Worm (Caenorhabditis elegans) whole organism, mixed stage, embryonic: ENCODE measurements around the gene T05C12.1.

Experiments
- blmp-1 ChIP-seq: fragments of 150-350 bp; optimal IDR thresholded peaks from 2 replicates; lab custom pipeline; 2014; ENCODE audit warnings: missing biosample characterization, missing genetic modification characterization
- ces-1 ChIP-seq: fragments of 150-350 bp; optimal IDR thresholded peaks from 2 replicates; lab custom pipeline; 2014; ENCODE audit warnings: missing biosample characterization, missing genetic modification reagents, missing genetic modification characterization
- elt-1 ChIP-seq: sonication (generic microtip); optimal IDR thresholded peaks from 2 replicates; lab custom pipeline; 2017; ENCODE audit warnings: missing genetic modification characterization, mild to moderate bottlenecking, missing compliant biosample characterization, antibody characterized with exemption, moderate library complexity, borderline replicate concordance; ENCODE audit not compliant: insufficient read depth
- flh-1 ChIP-seq: fragments of 200-800 bp; sonication (Bioruptor generic); optimal IDR thresholded peaks from 2 replicates; lab custom pipeline; 2018; ENCODE audit warnings: mild to moderate bottlenecking, missing genetic modification characterization, moderate library complexity, missing compliant biosample characterization
- lin-13 ChIP-seq: fragments of 150-350 bp; optimal IDR thresholded peaks from 2 replicates; lab custom pipeline; 2014; ENCODE audit warnings: missing biosample characterization, missing genetic modification characterization
- lsy-2 ChIP-seq: fragments of 150-350 bp; optimal IDR thresholded peaks from 2 replicates; lab custom pipeline; 2014; ENCODE audit warnings: missing biosample characterization, missing genetic modification characterization
- pha-4 ChIP-seq: fragments of 150-350 bp; optimal IDR thresholded peaks from 2 replicates; lab custom pipeline; 2018; ENCODE audit warnings: missing biosample characterization, missing genetic modification reagents, missing genetic modification characterization
- unc-39 ChIP-seq: fragments of 150-350 bp; optimal IDR thresholded peaks from 2 replicates; lab custom pipeline; 2014; ENCODE audit warnings: missing biosample characterization, missing genetic modification characterization

DNA sequence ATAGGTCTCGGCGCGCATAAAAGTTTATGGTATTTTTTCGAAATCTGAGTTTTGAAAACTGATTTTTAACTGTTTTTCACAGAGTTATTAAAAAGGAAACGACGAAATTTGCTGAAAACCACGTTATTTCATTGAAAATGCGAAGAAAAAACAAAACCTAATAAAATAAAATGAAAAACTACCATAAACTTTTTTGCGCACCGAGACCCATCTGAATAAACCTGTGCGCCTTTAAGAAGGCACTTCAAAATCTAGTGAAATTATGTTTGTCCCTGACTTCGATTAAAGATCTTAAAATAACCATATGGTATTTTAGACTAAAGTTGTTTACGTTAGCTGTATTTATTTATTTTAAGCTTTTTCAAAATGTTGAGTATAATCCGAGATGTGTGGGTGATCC is 45.7 kb upstream of the T05C12.1 start:
- TF ChIP-seq ces-1 (GFP tag; lab: Kevin White, UChicago) (no peak), blmp-1 (no peak), elt-1 (tag; lab: Kevin White, UChicago) (no peak), lin-13 (tag; lab: Kevin White, UChicago) (no peak), unc-39 (tag; lab: Kevin White, UChicago) (no peak), pha-4 (tag; lab: Kevin White, UChicago) (no peak), flh-1 (no peak), lsy-2 (tag; lab: Kevin White, UChicago) (no peak)
